Worm (Caenorhabditis elegans): ENCODE data around the gene qdpr-1.

- no peak for TF ChIP-seq elt-2 (tag; optimal IDR thresholded peaks at IDR 0.05)
- no peak for TF ChIP-seq tbx-2 (tag; optimal IDR thresholded peaks at IDR 0.05)
- no peak for TF ChIP-seq ceh-6 (GFP tag; optimal IDR thresholded peaks at IDR 0.05)
- no peak for TF ChIP-seq K02D7.2 (tag; optimal IDR thresholded peaks at IDR 0.05)
- TF ChIP-seq unc-55 (GFP tag; optimal IDR thresholded peaks at IDR 0.05): no peak
- no peak for TF ChIP-seq C08G9.2 (tag; optimal IDR thresholded peaks at IDR 0.05)
- no peak for TF ChIP-seq gmeb-2 (tag; optimal IDR thresholded peaks at IDR 0.05)
- TF ChIP-seq pqm-1 (tag; optimal IDR thresholded peaks at IDR 0.05): no peak
- TF ChIP-seq ceh-45 (GFP tag; IDR thresholded peaks at IDR 0.05): no peak
- no peak for TF ChIP-seq dve-1 (tag; optimal IDR thresholded peaks at IDR 0.05)
- TF ChIP-seq fkh-10 (GFP tag; optimal IDR thresholded peaks at IDR 0.05): no peak
- no peak for TF ChIP-seq ceh-9 (tag; optimal IDR thresholded peaks at IDR 0.05)
- TF ChIP-seq nfya-1 (tag; optimal IDR thresholded peaks at IDR 0.05): no peak
- no peak for TF ChIP-seq rnt-1 (tag; optimal IDR thresholded peaks at IDR 0.05)
Measured at ce11 chrIII:13390789-13391188, 2.9 kb upstream of the qdpr-1 start.
